Worm (Caenorhabditis elegans) whole organism, L4/young adult: ENCODE data around the gene T19C4.24.

Experiments used
- W03F9.2 ChIP-seq: fragments of 150-350 bp; optimal IDR thresholded peaks from 2 replicates; lab custom pipeline; 2014; ENCODE audit warnings: missing biosample characterization, missing genetic modification characterization
- dao-5 ChIP-seq: sonication (generic microtip); optimal IDR thresholded peaks from 2 replicates; lab custom pipeline; 2016; ENCODE audit warnings: missing genotype, missing genetic modification characterization, moderate library complexity, missing compliant biosample characterization
- him-1 ChIP-seq: sonication (generic microtip); optimal IDR thresholded peaks from 2 replicates; lab custom pipeline; 2016; ENCODE audit warnings: missing genotype, missing genetic modification reagents, missing genetic modification characterization, missing compliant biosample characterization

- TF ChIP-seq dao-5 (tag; lab: Kevin White, UChicago) = no peak
- no peak for TF ChIP-seq W03F9.2 (tag; lab: Kevin White, UChicago)
- no peak for TF ChIP-seq him-1 (tag; lab: Kevin White, UChicago)
Measured at ce11 chrV:11140326-11140725, 6.5 kb downstream of the T19C4.24 start.
